Fruit fly (Drosophila melanogaster) whole organism: ENCODE results near the gene Hsp67Ba.

ENCODE experiments used
- CG8478 ChIP-seq: fragments of >200 bp; optimal IDR thresholded peaks from 2 replicates; lab custom pipeline; 2018; ENCODE audit warnings: inconsistent platforms
- psq ChIP-seq: fragments of >200 bp; optimal IDR thresholded peaks from 2 replicates; lab custom pipeline; 2017
- usp ChIP-seq: fragments of >200 bp; optimal IDR thresholded peaks from 2 replicates; lab custom pipeline; 2017; ENCODE audit warnings: missing biosample characterization, missing genetic modification characterization, mixed read lengths

DNA sequence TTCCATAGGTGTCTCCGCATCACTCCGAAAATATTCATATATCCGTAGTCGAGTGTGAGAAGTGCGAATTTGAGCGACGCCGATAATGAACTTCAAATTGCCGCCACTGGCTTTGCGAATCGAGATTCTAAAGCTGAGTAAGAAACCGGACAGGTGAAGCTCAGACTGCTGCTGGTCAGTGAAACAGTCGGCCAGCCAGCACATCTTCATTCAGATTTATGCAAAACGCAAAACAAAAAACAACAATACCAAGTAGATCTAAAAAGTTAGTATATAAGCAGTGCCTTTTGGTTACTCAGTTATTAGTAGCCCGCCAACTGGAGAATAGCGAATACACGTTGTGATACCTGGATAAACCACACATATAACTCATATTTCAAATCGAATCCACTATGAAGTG, 25.2 kb upstream of the Hsp67Ba start, which contains the start of gene Cpr67B:
- TF ChIP-seq psq (lab: Kevin White, UChicago) (no peak), CG8478 (lab: Kevin White, UChicago) (no peak), usp (GFP tag; lab: Kevin White, UChicago) (no peak)
